Worm (Caenorhabditis elegans) whole organism, L4 larva: ENCODE measurements around the gene phat-8.

ENCODE experiments used
- F10B5.3 ChIP-seq: sonication (generic microtip); optimal IDR thresholded peaks from 2 replicates; lab custom pipeline; 2016; ENCODE audit warnings: mild to moderate bottlenecking, missing genetic modification characterization, missing compliant biosample characterization
- F26F4.8 ChIP-seq: fragments of 200-800 bp; sonication (Bioruptor generic); conservative IDR thresholded peaks from 2 replicates; pipeline ENCODE4 v1.3.6; 2022; ENCODE audit warnings: missing genetic modification characterization, missing compliant biosample characterization
- F44E2.7 ChIP-seq: fragments of 200-800 bp; sonication (Bioruptor generic); IDR thresholded peaks from 2 replicates; pipeline ENCODE4 v2.1.2; 2022; ENCODE audit warnings: missing genetic modification characterization, missing compliant biosample characterization
- F49E8.2 ChIP-seq: sonication (generic microtip); optimal IDR thresholded peaks from 2 replicates; lab custom pipeline; 2016; ENCODE audit warnings: missing compliant biosample characterization, mild to moderate bottlenecking, missing genetic modification characterization, borderline replicate concordance
- T26A8.4 ChIP-seq: fragments of 200-800 bp; sonication (Bioruptor generic); IDR thresholded peaks from 2 replicates; pipeline ENCODE4 v1.3.6; 2022; ENCODE audit warnings: missing genetic modification characterization, missing compliant biosample characterization
- Y48G9A.11 ChIP-seq: fragments of 200-800 bp; sonication (Bioruptor generic); IDR thresholded peaks from 2 replicates; pipeline ENCODE4 v1.3.6; 2022; ENCODE audit warnings: missing genetic modification reagents, missing genetic modification characterization, missing compliant biosample characterization
- ZK337.2 ChIP-seq: fragments of 200-800 bp; sonication (Bioruptor generic); IDR thresholded peaks from 2 replicates; pipeline ENCODE4 v1.3.6; 2022; ENCODE audit warnings: missing genetic modification reagents, missing genetic modification characterization, missing compliant biosample characterization
- ZK546.5 ChIP-seq, 2 experiments: sonication (generic microtip); optimal IDR thresholded peaks; 2 replicates each; lab custom pipeline; 2017; ENCODE audit warnings: missing biosample characterization in 2 of 2, missing genetic modification characterization in 2 of 2
- aha-1 ChIP-seq: fragments of 150-350 bp; peaks from one replicate; lab custom pipeline; 2014; ENCODE audit warnings: missing biosample characterization, missing genetic modification characterization
- attf-4 ChIP-seq: sonication (generic microtip); optimal IDR thresholded peaks from 3 replicates; lab custom pipeline; 2017; ENCODE audit warnings: missing biosample characterization, missing genetic modification characterization
- ceh-20 ChIP-seq: fragments of 200-800 bp; sonication (Bioruptor generic); IDR thresholded peaks from 2 replicates; pipeline ENCODE4 v1.3.6; 2022; ENCODE audit warnings: missing genetic modification reagents, missing genetic modification characterization, missing compliant biosample characterization
- ceh-28 ChIP-seq: fragments of 150-350 bp; optimal IDR thresholded peaks from 2 replicates; lab custom pipeline; 2014; ENCODE audit warnings: missing biosample characterization, missing genetic modification reagents, missing genetic modification characterization
- ceh-44 ChIP-seq: fragments of 200-800 bp; sonication (Bioruptor generic); IDR thresholded peaks from 2 replicates; pipeline ENCODE4 v1.3.6; 2022; ENCODE audit warnings: missing genetic modification reagents, missing genetic modification characterization, missing compliant biosample characterization
- ceh-62 ChIP-seq: sonication (generic microtip); optimal IDR thresholded peaks from 2 replicates; lab custom pipeline; 2017; ENCODE audit warnings: missing biosample characterization, missing genetic modification characterization
- ceh-82 ChIP-seq: sonication (generic microtip); optimal IDR thresholded peaks from 2 replicates; lab custom pipeline; 2017; ENCODE audit warnings: missing biosample characterization, missing genetic modification characterization
- cey-2 ChIP-seq: sonication (generic microtip); optimal IDR thresholded peaks from 3 replicates; lab custom pipeline; 2017; ENCODE audit warnings: missing genetic modification characterization, mild to moderate bottlenecking, missing compliant biosample characterization, antibody characterized with exemption, borderline replicate concordance; ENCODE audit not compliant: insufficient read depth
- dpl-1 ChIP-seq: fragments of 150-350 bp; optimal IDR thresholded peaks from 2 replicates; lab custom pipeline; 2014; ENCODE audit warnings: missing biosample characterization, missing genetic modification reagents, missing genetic modification characterization
- duxl-1 ChIP-seq: sonication (generic microtip); optimal IDR thresholded peaks from 2 replicates; lab custom pipeline; 2016; ENCODE audit warnings: mild to moderate bottlenecking, missing genetic modification characterization, moderate library complexity, missing compliant biosample characterization; ENCODE audit not compliant: poor library complexity
- dve-1 ChIP-seq: sonication (generic microtip); optimal IDR thresholded peaks from 2 replicates; lab custom pipeline; 2017; ENCODE audit warnings: antibody characterized with exemption, mild to moderate bottlenecking, missing genetic modification characterization, missing compliant biosample characterization; ENCODE audit not compliant: insufficient read depth
- egl-27 ChIP-seq: sonication (generic microtip); optimal IDR thresholded peaks from 3 replicates; lab custom pipeline; 2017; ENCODE audit warnings: missing biosample characterization, missing genetic modification reagents, missing genetic modification characterization
- egl-43 ChIP-seq: fragments of 200-800 bp; sonication (Bioruptor generic); IDR thresholded peaks from 2 replicates; pipeline ENCODE4 v1.3.6; 2022; ENCODE audit warnings: missing genetic modification reagents, missing genetic modification characterization, missing compliant biosample characterization
- gei-8 ChIP-seq: fragments of 200-800 bp; sonication (Bioruptor generic); optimal IDR thresholded peaks from 2 replicates; lab custom pipeline; 2018; ENCODE audit warnings: mild to moderate bottlenecking, missing genetic modification characterization, missing compliant biosample characterization
- hlh-11 ChIP-seq: fragments of 200-800 bp; sonication (Bioruptor generic); optimal IDR thresholded peaks from 2 replicates; lab custom pipeline; 2018; ENCODE audit warnings: mild to moderate bottlenecking, missing genetic modification characterization, missing compliant biosample characterization
- hlh-30 ChIP-seq: sonication (generic microtip); optimal IDR thresholded peaks from 2 replicates; lab custom pipeline; 2017; ENCODE audit warnings: antibody characterized with exemption, mild to moderate bottlenecking, missing genetic modification characterization, missing compliant biosample characterization; ENCODE audit not compliant: insufficient read depth
- lim-7 ChIP-seq: fragments of 200-800 bp; sonication (Bioruptor generic); IDR thresholded peaks from 2 replicates; pipeline ENCODE4 v1.3.6; 2022; ENCODE audit warnings: missing genetic modification characterization, missing compliant biosample characterization
- lin-1 ChIP-seq: fragments of 200-800 bp; sonication (Bioruptor generic); IDR thresholded peaks from 2 replicates; pipeline ENCODE4 v1.3.6; 2022; ENCODE audit warnings: missing genetic modification reagents, missing genetic modification characterization, missing compliant biosample characterization
- lin-15B ChIP-seq: fragments of 150-350 bp; sonication (generic microtip); optimal IDR thresholded peaks from 3 replicates; lab custom pipeline; 2014; ENCODE audit warnings: missing biosample characterization, missing genetic modification characterization
- lir-3 ChIP-seq: sonication (generic microtip); optimal IDR thresholded peaks from 2 replicates; lab custom pipeline; 2016; ENCODE audit warnings: mild to moderate bottlenecking, missing genetic modification characterization, missing compliant biosample characterization
- lsy-2 ChIP-seq, 2 experiments: fragments of 150-350 bp in 1 of 2; sonication (generic microtip) in 1 of 2; optimal IDR thresholded peaks; 2 replicates each; lab custom pipeline; 2014 to 2017; ENCODE audit warnings: missing biosample characterization in 2 of 2, missing genetic modification characterization in 2 of 2
- madf-5 ChIP-seq, 2 experiments: fragments of 200-800 bp; sonication (Bioruptor generic); IDR thresholded peaks; 2 replicates each; pipeline ENCODE4 v1.3.6; 2022; ENCODE audit warnings: missing compliant biosample characterization in 2 of 2, missing genetic modification characterization in 2 of 2
- madf-9 ChIP-seq: fragments of 200-800 bp; sonication (Bioruptor generic); conservative IDR thresholded peaks from 2 replicates; pipeline ENCODE4 v1.3.6; 2022; ENCODE audit warnings: missing genetic modification reagents, missing genetic modification characterization, missing compliant biosample characterization
- mdl-1 ChIP-seq, 2 experiments: fragments of 150-350 bp in 1 of 2; sonication (generic microtip) in 1 of 2; optimal IDR thresholded peaks; 2 replicates each; lab custom pipeline; 2014 to 2017; ENCODE audit warnings: missing biosample characterization in 2 of 2, missing genetic modification characterization in 2 of 2
- mes-2 ChIP-seq: sonication (generic microtip); optimal IDR thresholded peaks from 2 replicates; lab custom pipeline; 2016; ENCODE audit warnings: missing genotype, mild to moderate bottlenecking, missing genetic modification characterization, missing compliant biosample characterization; ENCODE audit not compliant: poor library complexity, severe bottlenecking
- mxl-2 ChIP-seq: fragments of 200-800 bp; sonication (Bioruptor generic); conservative IDR thresholded peaks from 2 replicates; pipeline ENCODE4 v1.3.6; 2022; ENCODE audit warnings: missing genetic modification reagents, missing genetic modification characterization, missing compliant biosample characterization
- mxl-3 ChIP-seq: fragments of 200-800 bp; sonication (Bioruptor generic); optimal IDR thresholded peaks from 2 replicates; lab custom pipeline; 2018; ENCODE audit warnings: mild to moderate bottlenecking, missing genetic modification characterization, missing compliant biosample characterization
- nhr-10 ChIP-seq: fragments of 150-350 bp; optimal IDR thresholded peaks from 2 replicates; lab custom pipeline; 2014; ENCODE audit warnings: missing biosample characterization, missing genetic modification characterization
- nhr-48 ChIP-seq: sonication (generic microtip); optimal IDR thresholded peaks from 2 replicates; lab custom pipeline; 2016; ENCODE audit warnings: mild to moderate bottlenecking, missing genetic modification characterization, missing compliant biosample characterization
- nhr-76 ChIP-seq: fragments of 150-350 bp; optimal IDR thresholded peaks from 2 replicates; lab custom pipeline; 2014; ENCODE audit warnings: missing biosample characterization, missing genetic modification characterization
- rbr-2 ChIP-seq: sonication (generic microtip); optimal IDR thresholded peaks from 2 replicates; lab custom pipeline; 2016; ENCODE audit warnings: missing genotype, missing genetic modification characterization, missing compliant biosample characterization
- saeg-2 ChIP-seq: fragments of 200-800 bp; sonication (Bioruptor generic); IDR thresholded peaks from 2 replicates; pipeline ENCODE4 v1.3.6; 2022; ENCODE audit warnings: missing genetic modification reagents, missing genetic modification characterization, missing compliant biosample characterization
- spr-3 ChIP-seq: fragments of 200-800 bp; sonication (Bioruptor generic); optimal IDR thresholded peaks from 2 replicates; lab custom pipeline; 2018; ENCODE audit warnings: mild to moderate bottlenecking, missing genetic modification characterization, missing compliant biosample characterization
- tag-97 ChIP-seq: fragments of 200-800 bp; sonication (Bioruptor generic); IDR thresholded peaks from 2 replicates; pipeline ENCODE4 v1.3.6; 2022; ENCODE audit warnings: missing genetic modification characterization, missing compliant biosample characterization
- tra-1 ChIP-seq: fragments of 200-800 bp; sonication (Bioruptor generic); IDR thresholded peaks from 2 replicates; pipeline ENCODE4 v1.3.6; 2022; ENCODE audit warnings: missing genetic modification reagents, missing genetic modification characterization, missing compliant biosample characterization
- unc-130 ChIP-seq: sonication (generic microtip); optimal IDR thresholded peaks from 2 replicates; lab custom pipeline; 2016; ENCODE audit warnings: missing genetic modification reagents, missing genetic modification characterization, missing compliant biosample characterization
- unc-39 ChIP-seq: sonication (generic microtip); optimal IDR thresholded peaks from 2 replicates; lab custom pipeline; 2017; ENCODE audit warnings: missing biosample characterization, missing genetic modification characterization
- zag-1 ChIP-seq: fragments of 150-350 bp; optimal IDR thresholded peaks from 2 replicates; lab custom pipeline; 2014; ENCODE audit warnings: missing biosample characterization, missing genetic modification characterization
- zfp-2 ChIP-seq: sonication (generic microtip); optimal IDR thresholded peaks from 2 replicates; lab custom pipeline; 2016; ENCODE audit warnings: mild to moderate bottlenecking, missing genetic modification characterization, missing compliant biosample characterization
- zfp-3 ChIP-seq: fragments of 200-800 bp; sonication (Bioruptor generic); conservative IDR thresholded peaks from 2 replicates; pipeline ENCODE4 v1.3.6; 2022; ENCODE audit warnings: missing genetic modification reagents, missing genetic modification characterization, missing compliant biosample characterization
- zip-11 ChIP-seq: fragments of 200-800 bp; sonication (Bioruptor generic); IDR thresholded peaks from 2 replicates; pipeline ENCODE4 v1.3.6; 2022; ENCODE audit warnings: missing genetic modification characterization, missing compliant biosample characterization
- ztf-11 ChIP-seq: fragments of 150-350 bp; optimal IDR thresholded peaks from 2 replicates; lab custom pipeline; 2014; ENCODE audit warnings: missing biosample characterization, missing genetic modification characterization
- ztf-7 ChIP-seq: fragments of 150-350 bp; optimal IDR thresholded peaks from 2 replicates; lab custom pipeline; 2014; ENCODE audit warnings: missing biosample characterization, missing genetic modification characterization

Gene phat-8

ce11 chrII:12425644-12426222 lies 45.9 kb upstream of the phat-8 start, which contains the start of gene daf-22 (continued):
- TF ChIP-seq unc-130 (no peak), mxl-3 (no peak), dpl-1 (GFP tag; lab: Kevin White, UChicago) (no peak), saeg-2 (GFP tag; lab: Robert Waterston, UW) (no peak), lsy-2 (tag; optimal IDR thresholded peaks at IDR 0.05; lab: Kevin White, UChicago) (peak in 1 of 2 experiments; percentile 40), F10B5.3 (tag; lab: Kevin White, UChicago) (no peak), hlh-30 (tag; lab: Kevin White, UChicago) (no peak), lir-3 (tag; lab: Kevin White, UChicago) (no peak), F26F4.8 (GFP tag; lab: Robert Waterston, UW) (no peak), ceh-28 (tag; lab: Kevin White, UChicago) (no peak), lin-15B (tag; lab: Kevin White, UChicago) (no peak), F44E2.7 (GFP tag; lab: Robert Waterston, UW) (no peak), lin-1 (GFP tag; lab: Robert Waterston, UW) (no peak), rbr-2 (tag; lab: Kevin White, UChicago) (no peak), spr-3 (no peak), zfp-2 (tag; lab: Kevin White, UChicago) (no peak), attf-4 (tag; lab: Kevin White, UChicago) (no peak), mdl-1 (tag; optimal IDR thresholded peaks at IDR 0.05; lab: Kevin White, UChicago) (no peak), ceh-20 (no peak), T26A8.4 (GFP tag; lab: Robert Waterston, UW) (no peak), dve-1 (tag; lab: Kevin White, UChicago) (peak; percentile 93), madf-9 (GFP tag; lab: Robert Waterston, UW) (no peak), nhr-10 (tag; lab: Kevin White, UChicago) (no peak), mes-2 (tag; lab: Kevin White, UChicago) (peak; percentile 45), ztf-7 (no peak), unc-39 (tag; lab: Kevin White, UChicago) (no peak), madf-5 (GFP tag; IDR thresholded peaks at IDR 0.05; lab: Robert Waterston, UW) (no peak), ZK546.5 (tag; optimal IDR thresholded peaks at IDR 0.05; lab: Kevin White, UChicago) (no peak), mxl-2 (GFP tag; lab: Robert Waterston, UW) (no peak), Y48G9A.11 (GFP tag; lab: Robert Waterston, UW) (no peak), hlh-11 (peak; percentile 70), ZK337.2 (GFP tag; lab: Robert Waterston, UW) (no peak), zip-11 (GFP tag; lab: Robert Waterston, UW) (no peak), duxl-1 (tag; lab: Kevin White, UChicago) (no peak), zag-1 (tag; lab: Kevin White, UChicago) (no peak), nhr-48 (tag; lab: Kevin White, UChicago) (no peak), nhr-76 (tag; lab: Kevin White, UChicago) (no peak), ceh-44 (GFP tag; lab: Robert Waterston, UW) (no peak), F49E8.2 (tag; lab: Kevin White, UChicago) (no peak), ztf-11 (tag; lab: Kevin White, UChicago) (no peak), lim-7 (GFP tag; lab: Robert Waterston, UW) (no peak), gei-8 (no peak), egl-43 (no peak), zfp-3 (GFP tag; lab: Robert Waterston, UW) (no peak), egl-27 (tag; lab: Kevin White, UChicago) (no peak), tra-1 (GFP tag; lab: Robert Waterston, UW) (no peak), tag-97 (no peak), aha-1 (tag; lab: Kevin White, UChicago) (no peak), ceh-62 (tag; lab: Kevin White, UChicago) (no peak), cey-2 (peak; percentile 40), ceh-82 (tag; lab: Kevin White, UChicago) (no peak)
